Fruit fly (Drosophila melanogaster): ENCODE measurements around the gene CG32264.
A peak's percentile ranks its signal among the peaks of the same experiment; 100 is the strongest.

Gene CG32264

DNA sequence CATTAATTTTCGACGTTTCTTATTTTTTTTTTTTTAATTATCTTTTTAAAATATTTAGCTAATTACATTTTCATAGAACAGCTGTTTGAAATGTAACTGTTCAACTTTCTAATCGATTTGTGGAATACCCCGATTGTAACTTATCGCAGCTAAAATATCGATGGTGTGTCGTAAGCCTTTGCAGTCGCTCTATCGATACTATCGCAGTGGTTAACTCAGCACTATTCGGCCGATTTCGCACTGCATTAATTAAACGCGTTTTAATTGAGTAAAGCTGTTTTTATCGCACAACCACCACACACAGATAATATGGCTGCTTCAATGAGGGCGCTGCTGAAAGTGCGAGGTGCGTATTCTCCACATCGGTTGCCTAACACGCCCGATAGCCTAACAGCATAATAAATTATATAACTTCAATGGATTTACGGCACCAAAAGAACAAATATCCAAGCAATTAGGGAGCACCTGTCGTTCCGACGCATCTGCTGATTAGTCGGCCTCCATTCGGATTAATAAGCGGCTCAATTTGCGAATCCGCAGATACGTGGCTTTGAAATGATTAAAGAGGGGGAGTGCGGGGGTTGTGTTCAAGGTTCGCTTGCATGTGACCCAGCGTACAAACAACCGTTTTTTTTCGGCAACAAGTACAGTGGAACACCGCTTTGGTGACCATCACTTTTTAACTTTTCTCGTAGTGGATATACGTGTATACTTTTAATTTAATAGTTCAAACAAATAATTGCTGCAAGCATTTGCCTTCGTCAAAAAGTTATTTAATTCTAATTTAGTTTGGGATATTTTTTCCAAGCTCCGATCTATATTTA lies 8.0 kb upstream of the CG32264 start, which contains the start of gene Scsalpha1 (continued):
- TF ChIP-seq tna (GFP tag; IDR thresholded peaks at IDR 0.05; ENCODE audit: partially characterized antibody) (peak; percentile 99), Atf3 (GFP tag; optimal IDR thresholded peaks at IDR 0.05) (no peak), gt (GFP tag; IDR thresholded peaks at IDR 0.05) (no peak), CG12104 (GFP tag; optimal IDR thresholded peaks at IDR 0.05) (no peak), zfh2 (GFP tag; optimal IDR thresholded peaks at IDR 0.05) (peak; percentile 7), Atf-2 (GFP tag; optimal IDR thresholded peaks at IDR 0.05) (peak; percentile 40), CG7556 (GFP tag; optimal IDR thresholded peaks at IDR 0.05) (peak; percentile 19), nau (GFP tag; optimal IDR thresholded peaks at IDR 0.05) (no peak), CG2889 (GFP tag; IDR thresholded peaks at IDR 0.05) (no peak), Ravus (GFP tag; IDR thresholded peaks at IDR 0.05) (no peak), tio (GFP tag; optimal IDR thresholded peaks at IDR 0.05) (no peak), bsh (GFP tag; optimal IDR thresholded peaks at IDR 0.05) (peak; percentile 38 to 43), klu (GFP tag; IDR thresholded peaks at IDR 0.05) (no peak), CG17385 (GFP tag; optimal IDR thresholded peaks at IDR 0.05) (peak; percentile 46), Mad (GFP tag; optimal IDR thresholded peaks at IDR 0.05) (no peak), Aef1 (GFP tag; IDR thresholded peaks at IDR 0.05) (no peak), CG13123 (GFP tag; optimal IDR thresholded peaks at IDR 0.05) (no peak), Dref (GFP tag; IDR thresholded peaks at IDR 0.05) (peak; percentile 99), CG18011 (GFP tag; optimal IDR thresholded peaks at IDR 0.05) (no peak), CG17186 (GFP tag; optimal IDR thresholded peaks at IDR 0.05) (peak; percentile 57), CG1024 (GFP tag; IDR thresholded peaks at IDR 0.05) (0 out of 2 replicates have a peak, but pooled peaks have one; percentile 23), stc (GFP tag; IDR thresholded peaks at IDR 0.05) (no peak), CG11504 (tag; optimal IDR thresholded peaks at IDR 0.05) (no peak), usp (GFP tag; optimal IDR thresholded peaks at IDR 0.05) (no peak), lov (optimal IDR thresholded peaks at IDR 0.05) (no peak), lov (GFP tag; IDR thresholded peaks at IDR 0.05) (no peak), pita (GFP tag; optimal IDR thresholded peaks at IDR 0.05) (no peak), CG9797 (GFP tag; optimal IDR thresholded peaks at IDR 0.05) (peak; percentile 49), cato (GFP tag; optimal IDR thresholded peaks at IDR 0.05; ENCODE audit: borderline replicate concordance) (no peak), CG10543 (GFP tag; optimal IDR thresholded peaks at IDR 0.05) (no peak), CG9437 (GFP tag; optimal IDR thresholded peaks at IDR 0.05) (peak; percentile 65), CG31388 (GFP tag; optimal IDR thresholded peaks at IDR 0.05) (no peak), dati (GFP tag; IDR thresholded peaks at IDR 0.05) (no peak), gfzf (GFP tag; optimal IDR thresholded peaks at IDR 0.05) (peak; percentile 29), Side (GFP tag; optimal IDR thresholded peaks at IDR 0.05) (no peak), CG11085 (GFP tag; IDR thresholded peaks at IDR 0.05) (no peak), CG34376 (GFP tag; optimal IDR thresholded peaks at IDR 0.05) (peak; percentile 15), CG15696 (tag; optimal IDR thresholded peaks at IDR 0.05) (no peak), zfh1 (GFP tag; IDR thresholded peaks at IDR 0.05) (peak; percentile 68; the same call in 2 of the 3 replicates), amos (GFP tag; IDR thresholded peaks at IDR 0.05; ENCODE audit: partially characterized antibody) (peak; percentile 100), zen2 (GFP tag; IDR thresholded peaks at IDR 0.05; ENCODE audit: partially characterized antibody) (peak; percentile 98), hth (optimal IDR thresholded peaks at IDR 0.05) (no peak), CG7745 (tag; optimal IDR thresholded peaks at IDR 0.05) (peak; percentile 12), Drgx (GFP tag; IDR thresholded peaks at IDR 0.05) (peak; percentile 46), Ets65A (GFP tag) (no peak), CG2202 (tag; optimal IDR thresholded peaks at IDR 0.05) (no peak), gem (tag; optimal IDR thresholded peaks at IDR 0.05) (no peak), zf30C (GFP tag; optimal IDR thresholded peaks at IDR 0.05) (no peak), CG10209 (GFP tag; optimal IDR thresholded peaks at IDR 0.05) (peak; percentile 6), ara (GFP tag; IDR thresholded peaks at IDR 0.05) (peak; percentile 37; the same call in 1 of the 2 replicates)
